Worm (Caenorhabditis elegans): Measurements from ENCODE around the gene Y66A7A.4.

Gene Y66A7A.4

DNA sequence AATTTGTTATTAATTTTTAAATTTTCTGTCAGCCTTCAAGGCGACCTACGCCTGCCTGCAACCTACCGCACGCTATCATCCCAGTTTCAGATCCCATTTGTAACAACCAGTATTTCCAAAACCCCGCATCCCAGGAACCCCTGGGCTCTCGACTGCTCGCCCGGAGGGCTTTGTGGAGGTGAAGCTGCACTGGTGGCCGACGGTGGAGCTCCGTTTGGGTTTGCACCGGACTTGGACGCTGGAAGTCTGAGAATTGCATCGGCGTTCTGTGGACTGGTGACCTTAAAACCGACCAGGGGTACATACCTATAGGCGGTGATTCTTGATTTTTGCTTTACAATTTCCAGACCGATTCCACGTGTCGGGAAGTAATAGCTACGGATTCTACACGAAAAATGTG, 39.0 kb downstream of the Y66A7A.4 start:
- no peak for TF ChIP-seq mml-1 (tag; optimal IDR thresholded peaks at IDR 0.05)

DNA sequence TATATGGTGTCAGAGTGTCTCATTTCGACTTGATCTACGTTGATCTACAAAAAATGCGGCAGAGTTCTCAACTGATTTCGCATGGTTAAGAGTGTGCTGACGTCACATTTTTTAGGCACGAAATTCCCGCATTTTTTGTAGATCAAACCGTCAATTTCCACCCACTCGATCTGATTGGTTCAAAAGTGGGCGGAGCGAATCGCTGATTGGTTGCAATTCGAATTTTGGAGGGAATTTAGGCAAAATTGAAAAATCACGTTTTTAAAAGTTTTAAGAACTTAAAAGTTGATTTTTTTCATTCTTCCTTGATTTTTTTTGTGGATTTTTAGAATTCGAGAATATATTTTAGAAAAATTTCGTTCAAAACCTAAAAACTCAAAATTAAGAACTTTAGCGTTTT, 44.0 kb downstream of the Y66A7A.4 start:
- no peak for TF ChIP-seq ztf-4 (tag; optimal IDR thresholded peaks at IDR 0.05)
- TF ChIP-seq nhr-12 (tag; optimal IDR thresholded peaks at IDR 0.05): no peak
- TF ChIP-seq fkh-2 (tag; optimal IDR thresholded peaks at IDR 0.05): no peak
- no peak for TF ChIP-seq egl-5 (tag; optimal IDR thresholded peaks at IDR 0.05)
- TF ChIP-seq nfya-1 (tag; optimal IDR thresholded peaks at IDR 0.05; ENCODE audit: insufficient read depth): peak; percentile 54
- no peak for TF ChIP-seq R02D3.7 (tag; optimal IDR thresholded peaks at IDR 0.05)

DNA sequence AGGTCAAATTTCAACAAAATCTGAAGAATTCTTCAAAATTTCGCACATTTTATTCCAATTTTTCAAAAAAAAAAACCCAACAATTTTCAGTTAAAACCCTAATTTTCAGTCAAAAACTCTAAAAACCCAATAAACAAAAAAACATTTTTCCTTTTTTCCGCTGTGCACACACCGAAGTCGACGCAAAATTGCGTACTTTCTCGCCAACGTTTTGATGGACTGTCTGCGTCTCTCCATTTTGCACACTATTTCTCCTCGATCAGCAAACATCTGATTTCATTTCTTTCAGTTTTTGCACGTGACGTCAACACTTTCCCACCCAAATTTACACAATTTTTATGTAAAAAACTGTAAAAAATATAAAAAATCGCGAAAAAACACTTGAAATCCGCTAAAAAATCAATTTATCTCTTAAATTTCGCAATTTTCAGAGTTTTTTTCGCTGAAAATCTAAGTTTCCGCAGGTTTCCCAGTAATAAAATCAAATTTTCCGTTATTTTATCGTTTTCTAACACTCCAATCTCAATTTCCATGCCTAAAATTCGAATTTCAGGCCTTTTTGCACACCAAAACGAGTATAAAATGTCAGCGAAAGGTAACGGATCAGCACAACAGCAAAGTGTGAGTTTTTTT, 44.9 kb downstream of the Y66A7A.4 start, which contains the start of gene crh-1:
crh-1 (plus strand) TSS at position 583 of the 633 bp plus-strand sequence.
- TF ChIP-seq elt-1 (tag; optimal IDR thresholded peaks at IDR 0.05): no peak
- no peak for TF ChIP-seq snpc-4 (tag; optimal IDR thresholded peaks at IDR 0.05)
- TF ChIP-seq mml-1 (tag; optimal IDR thresholded peaks at IDR 0.05): no peak
- no peak for TF ChIP-seq unc-62 (GFP tag; optimal IDR thresholded peaks at IDR 0.05)
- TF ChIP-seq R02D3.7 (tag; optimal IDR thresholded peaks at IDR 0.05): peak; percentile 18
- TF ChIP-seq nhr-11 (tag; optimal IDR thresholded peaks at IDR 0.05): no peak
- peak; percentile 11 for TF ChIP-seq ama-1 (optimal IDR thresholded peaks at IDR 0.05)
- no peak for TF ChIP-seq ceh-9 (tag; optimal IDR thresholded peaks at IDR 0.05)
- no peak for TF ChIP-seq ztf-4 (tag; optimal IDR thresholded peaks at IDR 0.05)
- TF ChIP-seq ceh-16 (tag; optimal IDR thresholded peaks at IDR 0.05): no peak
- TF ChIP-seq fkh-10 (GFP tag; optimal IDR thresholded peaks at IDR 0.05): peak; percentile 42
- TF ChIP-seq pqm-1 (tag; optimal IDR thresholded peaks at IDR 0.05): no peak
- peak; percentile 44 for TF ChIP-seq lsy-12 (tag; optimal IDR thresholded peaks at IDR 0.05)
- no peak for TF ChIP-seq nhr-76 (tag; optimal IDR thresholded peaks at IDR 0.05)
- TF ChIP-seq fkh-2 (tag; optimal IDR thresholded peaks at IDR 0.05): no peak
- TF ChIP-seq daf-12 (tag; optimal IDR thresholded peaks at IDR 0.05): no peak
- peak; percentile 73 for TF ChIP-seq hmg-11 (tag; optimal IDR thresholded peaks at IDR 0.05)
- no peak for TF ChIP-seq nhr-28 (tag; optimal IDR thresholded peaks at IDR 0.05)
- TF ChIP-seq nhr-25 (tag; optimal IDR thresholded peaks at IDR 0.05): peak; percentile 60
- no peak for TF ChIP-seq nhr-237 (tag; optimal IDR thresholded peaks at IDR 0.05)
- TF ChIP-seq egl-27 (tag; optimal IDR thresholded peaks at IDR 0.05): no peak
- peak; percentile 30 for TF ChIP-seq ceh-28 (tag; optimal IDR thresholded peaks at IDR 0.05)
- TF ChIP-seq skn-1 (tag; optimal IDR thresholded peaks at IDR 0.05): peak; percentile 64
- no peak for TF ChIP-seq eor-1 (tag; optimal IDR thresholded peaks at IDR 0.05)
- peak; percentile 66 for TF ChIP-seq nhr-43 (tag; optimal IDR thresholded peaks at IDR 0.05; ENCODE audit: poor library complexity, severe bottlenecking)
- TF ChIP-seq nhr-77 (tag; optimal IDR thresholded peaks at IDR 0.05): no peak
- no peak for TF ChIP-seq fos-1 (tag; optimal IDR thresholded peaks at IDR 0.05)
- TF ChIP-seq ZK546.5 (tag; optimal IDR thresholded peaks at IDR 0.05): no peak
- TF ChIP-seq nfya-1 (tag; optimal IDR thresholded peaks at IDR 0.05; ENCODE audit: insufficient read depth): peak; percentile 85
- peak; percentile 55 for TF ChIP-seq elt-2 (tag; optimal IDR thresholded peaks at IDR 0.05)
- no peak for TF ChIP-seq elt-3 (tag; optimal IDR thresholded peaks at IDR 0.05)
- no peak for TF ChIP-seq zag-1 (tag; optimal IDR thresholded peaks at IDR 0.05)
- peak; percentile 72 for TF ChIP-seq lin-15B (tag; optimal IDR thresholded peaks at IDR 0.05)
- TF ChIP-seq pha-4 (tag; optimal IDR thresholded peaks at IDR 0.05): no peak
- TF ChIP-seq ztf-11 (tag; optimal IDR thresholded peaks at IDR 0.05): no peak
- peak; percentile 68 for TF ChIP-seq mdl-1 (tag; optimal IDR thresholded peaks at IDR 0.05)
- peak; percentile 44 for TF ChIP-seq ceh-82 (tag; optimal IDR thresholded peaks at IDR 0.05)
- no peak for TF ChIP-seq tbx-2 (tag; optimal IDR thresholded peaks at IDR 0.05)
- TF ChIP-seq sea-2 (GFP tag; optimal IDR thresholded peaks at IDR 0.05): peak; percentile 44
- TF ChIP-seq egl-5 (tag; optimal IDR thresholded peaks at IDR 0.05): peak; percentile 81
- no peak for TF ChIP-seq aly-2 (tag; optimal IDR thresholded peaks at IDR 0.05)
- no peak for TF ChIP-seq unc-39 (tag; optimal IDR thresholded peaks at IDR 0.05)
- peak; percentile 65 for TF ChIP-seq nhr-23 (tag; optimal IDR thresholded peaks at IDR 0.05)
- TF ChIP-seq nhr-12 (tag; optimal IDR thresholded peaks at IDR 0.05): no peak
- TF ChIP-seq jun-1 (tag; optimal IDR thresholded peaks at IDR 0.05): peak; percentile 2
- TF ChIP-seq nhr-67 (tag; optimal IDR thresholded peaks at IDR 0.05): no peak
- peak; percentile 39 for TF ChIP-seq lin-39 (tag; optimal IDR thresholded peaks at IDR 0.05)
